Fruit fly (Drosophila melanogaster) whole organism, wandering third instar larva: ENCODE results near the gene ImpL2.
A peak's percentile ranks its signal among the peaks of the same experiment; 100 is the strongest.

ENCODE experiments used
- Abd-B ChIP-seq: fragments of >200 bp; optimal IDR thresholded peaks from 2 replicates; lab custom pipeline; 2017; ENCODE audit warnings: missing biosample characterization, missing genetic modification characterization
- CG32264 ChIP-seq: fragments of 200-800 bp; sonication (Bioruptor generic); optimal IDR thresholded peaks from 2 replicates; lab custom pipeline; 2016; ENCODE audit warnings: missing biosample characterization, missing genetic modification characterization
- CG9705 ChIP-seq: fragments of 200-800 bp; sonication (Bioruptor generic); optimal IDR thresholded peaks from 2 replicates; lab custom pipeline; 2018; ENCODE audit warnings: missing biosample characterization, mild to moderate bottlenecking, missing genetic modification characterization
- CrebA ChIP-seq: fragments of 200-800 bp; sonication (Bioruptor generic); optimal IDR thresholded peaks from 2 replicates; lab custom pipeline; 2016; ENCODE audit warnings: missing biosample characterization, mild to moderate bottlenecking, missing genetic modification characterization, borderline replicate concordance
- Dfd ChIP-seq: fragments of >200 bp; optimal IDR thresholded peaks from 2 replicates; lab custom pipeline; 2017; ENCODE audit warnings: missing biosample characterization, missing genetic modification characterization
- Dif ChIP-seq: fragments of 200-275, 200-300 bp; sonication (Bioruptor generic); optimal IDR thresholded peaks from 2 replicates; lab custom pipeline; 2018; ENCODE audit warnings: missing biosample characterization, missing genetic modification characterization; ENCODE audit not compliant: partially characterized antibody
- GATAd ChIP-seq: sonication (Bioruptor generic); optimal IDR thresholded peaks from 2 replicates; lab custom pipeline; 2016; ENCODE audit warnings: missing biosample characterization, missing genetic modification characterization
- HLH106 ChIP-seq: fragments of 200-800 bp; optimal IDR thresholded peaks from 3 replicates; lab custom pipeline; 2019; ENCODE audit warnings: missing biosample characterization, mild to moderate bottlenecking, missing genetic modification characterization, moderate library complexity
- Hnf4 ChIP-seq: fragments of 200-800 bp; sonication (Bioruptor generic); optimal IDR thresholded peaks from 2 replicates; lab custom pipeline; 2016; ENCODE audit warnings: missing biosample characterization, mild to moderate bottlenecking, missing genetic modification characterization
- Hr78 ChIP-seq: fragments of >200 bp; optimal IDR thresholded peaks from 2 replicates; lab custom pipeline; 2017; ENCODE audit warnings: missing biosample characterization, missing genetic modification characterization
- Hr83 ChIP-seq: fragments of 200-300 bp; sonication (Bioruptor generic); optimal IDR thresholded peaks from 2 replicates; lab custom pipeline; 2016; ENCODE audit warnings: missing biosample characterization, mild to moderate bottlenecking, missing genetic modification characterization, moderate library complexity; ENCODE audit not compliant: poor library complexity, severe bottlenecking
- Jra ChIP-seq: sonication (Bioruptor generic); optimal IDR thresholded peaks from 2 replicates; lab custom pipeline; 2016; ENCODE audit warnings: missing biosample characterization, missing genetic modification characterization
- Mio ChIP-seq: sonication (Bioruptor generic); optimal IDR thresholded peaks from 2 replicates; lab custom pipeline; 2016; ENCODE audit warnings: missing biosample characterization, missing genetic modification characterization
- Myc ChIP-seq: fragments of >200 bp; optimal IDR thresholded peaks from 2 replicates; lab custom pipeline; 2017
- N ChIP-seq: fragments of >200 bp; optimal IDR thresholded peaks from 2 replicates; lab custom pipeline; 2018; ENCODE audit warnings: missing biosample characterization, missing external identifiers, missing genetic modification characterization
- OdsH ChIP-seq: fragments of 200-800 bp; sonication (Bioruptor generic); optimal IDR thresholded peaks from 2 replicates; lab custom pipeline; 2016; ENCODE audit warnings: missing biosample characterization, mild to moderate bottlenecking, missing genetic modification characterization
- Rel ChIP-seq, 2 experiments: fragments of 200-800 bp; sonication (Bioruptor generic) in 1 of 2; optimal IDR thresholded peaks; 2 replicates in 1 of 2; 3 replicates in 1 of 2; lab custom pipeline; 2016 to 2019; ENCODE audit warnings: mild to moderate bottlenecking in 2 of 2, missing biosample characterization in 2 of 2, missing genetic modification characterization in 2 of 2, moderate library complexity in 1 of 2
- Sp1 ChIP-seq: fragments of 200-800 bp; sonication (Bioruptor generic); optimal IDR thresholded peaks from 3 replicates; lab custom pipeline; 2019; ENCODE audit warnings: missing biosample characterization, mild to moderate bottlenecking, missing genetic modification characterization, moderate library complexity
- Vsx2 ChIP-seq: fragments of 200-300, 225-300 bp; sonication (Bioruptor generic); optimal IDR thresholded peaks from 2 replicates; lab custom pipeline; 2018; ENCODE audit warnings: missing biosample characterization, missing genetic modification characterization; ENCODE audit not compliant: partially characterized antibody
- br ChIP-seq: fragments of 200-800 bp; sonication (Bioruptor generic); optimal IDR thresholded peaks from 2 replicates; lab custom pipeline; 2016; ENCODE audit warnings: missing biosample characterization, missing genetic modification characterization
- brk ChIP-seq: fragments of 200-800 bp; sonication (Bioruptor generic); optimal IDR thresholded peaks from 2 replicates; lab custom pipeline; 2016; ENCODE audit warnings: missing biosample characterization, mild to moderate bottlenecking, missing genetic modification characterization
- dl ChIP-seq, 2 experiments: fragments of 175-275, 200-275 bp in 1 of 2; fragments of 200-275 bp in 1 of 2; sonication (Bioruptor generic); optimal IDR thresholded peaks; lab custom pipeline; 2018; ENCODE audit warnings: mild to moderate bottlenecking in 2 of 2, missing biosample characterization in 2 of 2, missing genetic modification characterization in 2 of 2, moderate library complexity in 2 of 2; ENCODE audit not compliant: partially characterized antibody in 2 of 2, insufficient read depth in 1 of 2
- dmrt93B ChIP-seq: fragments of 200-800 bp; sonication (Bioruptor generic); optimal IDR thresholded peaks from 2 replicates; lab custom pipeline; 2018; ENCODE audit warnings: missing biosample characterization, mild to moderate bottlenecking, missing genetic modification characterization
- dsf ChIP-seq: sonication (Bioruptor generic); optimal IDR thresholded peaks from 2 replicates; lab custom pipeline; 2016; ENCODE audit warnings: missing biosample characterization, missing genetic modification characterization, borderline replicate concordance
- ey ChIP-seq: fragments of 200-800 bp; sonication (Bioruptor generic); optimal IDR thresholded peaks from 2 replicates; lab custom pipeline; 2016; ENCODE audit warnings: missing biosample characterization, missing genetic modification characterization
- foxo ChIP-seq, 2 experiments: fragments of 200-800 bp; sonication (Bioruptor generic); optimal IDR thresholded peaks; 2 replicates in 1 of 2; 3 replicates in 1 of 2; lab custom pipeline; 2016 to 2017; ENCODE audit warnings: missing biosample characterization in 2 of 2, missing genetic modification characterization in 2 of 2
- fru ChIP-seq: fragments of 200-800 bp; sonication (Bioruptor generic); optimal IDR thresholded peaks from 3 replicates; lab custom pipeline; 2016; ENCODE audit warnings: missing biosample characterization, mild to moderate bottlenecking, missing genetic modification characterization
- h ChIP-seq: fragments of 200-800 bp; sonication (Bioruptor generic); optimal IDR thresholded peaks from 3 replicates; lab custom pipeline; 2016; ENCODE audit warnings: missing biosample characterization, mild to moderate bottlenecking, missing genetic modification characterization
- jim ChIP-seq: fragments of 175-275, 200-325 bp; sonication (Bioruptor generic); optimal IDR thresholded peaks from 2 replicates; lab custom pipeline; 2016; ENCODE audit warnings: missing biosample characterization, mild to moderate bottlenecking, missing genetic modification characterization
- lola ChIP-seq: fragments of >200 bp; optimal IDR thresholded peaks from 2 replicates; lab custom pipeline; 2017; ENCODE audit warnings: missing biosample characterization, missing genetic modification characterization
- pan ChIP-seq: fragments of >200 bp; optimal IDR thresholded peaks from 2 replicates; lab custom pipeline; 2017
- psq ChIP-seq: fragments of 200-800 bp; sonication (Bioruptor generic); optimal IDR thresholded peaks from 3 replicates; lab custom pipeline; 2017; ENCODE audit warnings: missing biosample characterization, mild to moderate bottlenecking, missing genetic modification characterization, moderate library complexity
- rgr ChIP-seq: fragments of 200-800 bp; sonication (Bioruptor generic); optimal IDR thresholded peaks from 3 replicates; lab custom pipeline; 2016; ENCODE audit warnings: missing biosample characterization, mild to moderate bottlenecking, missing genetic modification characterization
- sage ChIP-seq: fragments of 200-800 bp; sonication (Bioruptor generic); optimal IDR thresholded peaks from 2 replicates; lab custom pipeline; 2016; ENCODE audit warnings: missing biosample characterization, mild to moderate bottlenecking, missing genetic modification characterization
- sv ChIP-seq: fragments of 200-800 bp; sonication (Bioruptor generic); optimal IDR thresholded peaks from 3 replicates; lab custom pipeline; 2016; ENCODE audit warnings: missing biosample characterization, missing genetic modification characterization
- tai ChIP-seq: sonication (Bioruptor generic); optimal IDR thresholded peaks from 2 replicates; lab custom pipeline; 2016; ENCODE audit warnings: missing biosample characterization, missing genetic modification characterization
- usp ChIP-seq: fragments of >200 bp; optimal IDR thresholded peaks from 2 replicates; lab custom pipeline; 2017; ENCODE audit warnings: missing biosample characterization, missing genetic modification characterization
- woc ChIP-seq: sonication (Bioruptor generic); optimal IDR thresholded peaks from 2 replicates; lab custom pipeline; 2016; ENCODE audit warnings: missing biosample characterization, mild to moderate bottlenecking, missing genetic modification characterization

The ImpL2 gene

dm6 chr3L:4252121-4252861, 16.3 kb upstream of the ImpL2 start:
- TF ChIP-seq Rel (GFP tag; optimal IDR thresholded peaks at IDR 0.05; lab: Kevin White, UChicago) = no peak
- peak; percentile 15 for TF ChIP-seq Rel (tag; optimal IDR thresholded peaks at IDR 0.05; lab: Kevin White, UChicago)
- TF ChIP-seq br (GFP tag; lab: Kevin White, UChicago) = no peak
- TF ChIP-seq jim (GFP tag; lab: Kevin White, UChicago) = no peak
- no peak for TF ChIP-seq sage (GFP tag; lab: Kevin White, UChicago)
- no peak for TF ChIP-seq Sp1 (GFP tag; lab: Kevin White, UChicago)
- peak; percentile 32 for TF ChIP-seq Dif (GFP tag; lab: Kevin White, UChicago)
- peak; percentile 50 for TF ChIP-seq Myc (lab: Kevin White, UChicago)
- peak; percentile 52 for TF ChIP-seq woc (GFP tag; lab: Kevin White, UChicago)
- TF ChIP-seq psq (GFP tag; lab: Kevin White, UChicago) = peak; percentile 89
- peak; percentile 79 for TF ChIP-seq fru
- TF ChIP-seq dsf (GFP tag; lab: Kevin White, UChicago) = no peak
- TF ChIP-seq CG9705 (GFP tag; lab: Kevin White, UChicago) = peak; percentile 3
- no peak for TF ChIP-seq usp
- TF ChIP-seq, all 38 proteins: peak for 7

- TF ChIP-seq CG32264 (GFP tag; lab: Kevin White, UChicago) (no peak), CrebA (no peak), OdsH (GFP tag; lab: Kevin White, UChicago) (peak; percentile 1)
These were observed 6.5 kb upstream of the ImpL2 start, which contains the start of gene pav for dm6 chr3L:4242428-4242827. Gene pav (plus strand): TSS chr3L:4242734.

dm6 chr3L:4239442-4240322, 3.7 kb upstream of the ImpL2 start, which contains the start of gene Sqor:
Gene Sqor (plus strand): TSS chr3L:4240173.
- TF ChIP-seq br (GFP tag; lab: Kevin White, UChicago) (peak; percentile 94), jim (GFP tag; lab: Kevin White, UChicago) (no peak), Rel (GFP tag; optimal IDR thresholded peaks at IDR 0.05; lab: Kevin White, UChicago) (peak; percentile 67), Rel (tag; optimal IDR thresholded peaks at IDR 0.05; lab: Kevin White, UChicago) (peak; percentile 77), psq (GFP tag; lab: Kevin White, UChicago) (peak; percentile 86), Dif (GFP tag; lab: Kevin White, UChicago) (no peak), Sp1 (GFP tag; lab: Kevin White, UChicago) (peak; percentile 98), brk (peak; percentile 37), CG32264 (GFP tag; lab: Kevin White, UChicago) (peak; percentile 88), OdsH (GFP tag; lab: Kevin White, UChicago) (peak; percentile 93), Vsx2 (GFP tag; lab: Kevin White, UChicago) (no peak), dl (GFP tag; optimal IDR thresholded peaks at IDR 0.05; lab: Kevin White, UChicago; ENCODE audit: insufficient read depth in 1 of 2, partially characterized antibody in 2 of 2) (no peak), dsf (GFP tag; lab: Kevin White, UChicago) (peak; percentile 68), rgr (GFP tag; lab: Kevin White, UChicago) (peak; percentile 95), Jra (GFP tag; lab: Kevin White, UChicago) (peak; percentile 80), pan (lab: Kevin White, UChicago) (no peak), fru (peak; percentile 95), tai (GFP tag; lab: Kevin White, UChicago) (no peak), sv (peak; percentile 86), CG9705 (GFP tag; lab: Kevin White, UChicago) (peak; percentile 92), Abd-B (GFP tag; lab: Kevin White, UChicago) (no peak), lola (GFP tag; lab: Kevin White, UChicago) (no peak), Hnf4 (GFP tag; lab: Kevin White, UChicago) (peak; percentile 82), HLH106 (tag; lab: Kevin White, UChicago) (peak; percentile 95), h (GFP tag; lab: Kevin White, UChicago) (peak; percentile 93), usp (peak; percentile 44), woc (GFP tag; lab: Kevin White, UChicago) (peak; percentile 96), Mio (GFP tag; lab: Kevin White, UChicago) (peak; percentile 55), N (GFP tag; lab: Kevin White, UChicago) (peak; percentile 62), sage (GFP tag; lab: Kevin White, UChicago) (peak; percentile 50), dmrt93B (peak; percentile 92), Hr78 (GFP tag; lab: Kevin White, UChicago) (peak; percentile 30), foxo (GFP tag; optimal IDR thresholded peaks at IDR 0.05; lab: Kevin White, UChicago) (peak; percentile 64 to 92), Dfd (GFP tag; lab: Kevin White, UChicago) (no peak), ey (GFP tag; lab: Kevin White, UChicago) (peak; percentile 93), CrebA (no peak), GATAd (GFP tag; lab: Kevin White, UChicago) (peak; percentile 36), Myc (lab: Kevin White, UChicago) (peak; percentile 64), Hr83 (GFP tag; lab: Kevin White, UChicago) (peak; percentile 17)
